Worm (Caenorhabditis elegans): ENCODE measurements around the gene unc-27.

DNA sequence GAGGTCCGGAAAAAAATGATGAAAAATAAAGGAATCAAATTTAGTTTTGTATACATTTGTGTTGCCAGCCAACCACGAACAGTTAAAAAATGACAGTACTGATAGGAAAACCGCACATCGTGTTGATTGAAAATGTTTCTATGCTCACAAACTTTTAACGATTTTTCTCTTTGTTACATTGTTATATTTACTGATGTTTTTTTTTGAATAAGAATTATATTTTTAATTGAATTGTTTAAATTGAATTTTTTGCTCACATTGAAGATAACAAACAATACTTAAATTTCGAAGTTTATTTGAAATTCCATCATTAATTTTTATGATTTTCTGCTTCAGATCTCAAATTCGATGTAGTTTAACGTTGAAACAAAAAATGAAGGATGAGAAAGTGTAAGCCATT is 27.8 kb upstream of the unc-27 start, which contains the start of gene M02D8.5:
- TF ChIP-seq ama-1 (optimal IDR thresholded peaks at IDR 0.05): no peak
- no peak for TF ChIP-seq tbx-11 (GFP tag; IDR thresholded peaks at IDR 0.05)
